Worm (Caenorhabditis elegans) whole organism, late embryonic: ENCODE results near the gene ckb-2.

Experiments used
- ama-1 ChIP-seq: fragments of 150-350 bp; optimal IDR thresholded peaks from 2 replicates; lab custom pipeline; 2014
- ceh-19 ChIP-seq: fragments of 200-800 bp; sonication (Bioruptor generic); optimal IDR thresholded peaks from 2 replicates; lab custom pipeline; 2018; ENCODE audit warnings: mild to moderate bottlenecking, missing genetic modification characterization, missing compliant biosample characterization
- dve-1 ChIP-seq: sonication (generic microtip); optimal IDR thresholded peaks from 2 replicates; lab custom pipeline; 2017; ENCODE audit warnings: antibody characterized with exemption, mild to moderate bottlenecking, missing genetic modification characterization, missing compliant biosample characterization
- fkh-10 ChIP-seq: fragments of 150-350 bp; optimal IDR thresholded peaks from 2 replicates; lab custom pipeline; 2014; ENCODE audit warnings: missing biosample characterization, missing genetic modification reagents, missing genetic modification characterization
- hlh-13 ChIP-seq: fragments of 200-800 bp; sonication (Bioruptor generic); optimal IDR thresholded peaks from 2 replicates; lab custom pipeline; 2018; ENCODE audit warnings: mild to moderate bottlenecking, missing genetic modification characterization, missing compliant biosample characterization
- pat-9 ChIP-seq: fragments of 200-800 bp; sonication (Bioruptor generic); optimal IDR thresholded peaks from 2 replicates; lab custom pipeline; 2018; ENCODE audit warnings: mild to moderate bottlenecking, missing genetic modification characterization, moderate library complexity, missing compliant biosample characterization
- pha-4 ChIP-seq: fragments of 150-350 bp; optimal IDR thresholded peaks from 2 replicates; lab custom pipeline; 2018; ENCODE audit warnings: missing biosample characterization, missing genetic modification reagents, missing genetic modification characterization
- pqm-1 ChIP-seq: sonication (generic microtip); optimal IDR thresholded peaks from 2 replicates; lab custom pipeline; 2016; ENCODE audit warnings: missing genetic modification characterization, missing compliant biosample characterization
- rnt-1 ChIP-seq: sonication (generic microtip); optimal IDR thresholded peaks from 2 replicates; lab custom pipeline; 2016; ENCODE audit warnings: missing genetic modification characterization, missing compliant biosample characterization
- ztf-16 ChIP-seq: sonication (generic microtip); optimal IDR thresholded peaks from 2 replicates; lab custom pipeline; 2017; ENCODE audit warnings: missing genetic modification characterization, missing compliant biosample characterization

DNA sequence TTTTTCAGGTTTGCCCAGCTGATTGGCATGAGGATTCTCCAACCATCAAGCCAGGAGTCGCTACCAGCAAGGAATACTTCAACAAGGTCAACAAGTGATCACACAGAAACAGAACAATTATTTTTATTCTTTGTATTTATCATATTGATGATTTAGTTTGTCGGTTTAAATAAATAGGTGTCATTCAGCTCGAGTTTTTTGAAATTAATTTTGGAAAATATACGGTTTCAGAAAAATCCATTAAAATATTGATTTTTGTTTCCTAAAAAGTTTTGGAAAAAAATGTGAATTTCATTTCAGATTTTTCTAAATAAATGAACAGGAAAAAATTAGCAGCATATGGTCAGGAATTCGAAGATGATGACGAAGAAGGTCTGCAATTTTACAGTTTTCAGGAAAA is 40.5 kb downstream of the ckb-2 start, which contains the start of gene gpch-1:
- TF ChIP-seq pqm-1, result no peak
- no peak for TF ChIP-seq fkh-10 (GFP tag; lab: Kevin White, UChicago)
- TF ChIP-seq pha-4 (tag; lab: Kevin White, UChicago), result no peak
- no peak for TF ChIP-seq pat-9 (tag; lab: Kevin White, UChicago)
- TF ChIP-seq ceh-19, result no peak
- no peak for TF ChIP-seq dve-1 (tag; lab: Kevin White, UChicago)
- no peak for TF ChIP-seq hlh-13 (GFP tag; lab: Kevin White, UChicago)
- no peak for TF ChIP-seq ama-1 (lab: Kevin White, UChicago)
- no peak for TF ChIP-seq ztf-16
- no peak for TF ChIP-seq rnt-1
